Worm (Caenorhabditis elegans) whole organism, late embryonic: ENCODE results near the gene F46F5.15.

ENCODE experiments used
- C08G9.2 ChIP-seq: sonication (generic microtip); optimal IDR thresholded peaks from 2 replicates; lab custom pipeline; 2016; ENCODE audit warnings: mild to moderate bottlenecking, missing genetic modification characterization, moderate library complexity, missing compliant biosample characterization
- C38D4.7 ChIP-seq: fragments of 200-800 bp; sonication (Bioruptor generic); optimal IDR thresholded peaks from 2 replicates; lab custom pipeline; 2018; ENCODE audit warnings: mild to moderate bottlenecking, missing genetic modification characterization, moderate library complexity, missing compliant biosample characterization
- K02D7.2 ChIP-seq: sonication (generic microtip); optimal IDR thresholded peaks from 2 replicates; lab custom pipeline; 2017; ENCODE audit warnings: mild to moderate bottlenecking, missing genetic modification characterization, missing compliant biosample characterization
- T23F11.4 ChIP-seq: fragments of 200-800 bp; sonication (Bioruptor generic); optimal IDR thresholded peaks from 2 replicates; lab custom pipeline; 2018; ENCODE audit warnings: mild to moderate bottlenecking, missing genetic modification characterization, missing compliant biosample characterization
- Y22D7AL.16 ChIP-seq: sonication (generic microtip); optimal IDR thresholded peaks from 2 replicates; lab custom pipeline; 2016; ENCODE audit warnings: missing genetic modification characterization, missing compliant biosample characterization
- ama-1 ChIP-seq: fragments of 150-350 bp; optimal IDR thresholded peaks from 2 replicates; lab custom pipeline; 2014
- ceh-18 ChIP-seq: sonication (generic microtip); optimal IDR thresholded peaks from 2 replicates; lab custom pipeline; 2016; ENCODE audit warnings: missing genetic modification characterization, missing compliant biosample characterization
- ceh-2 ChIP-seq: sonication (generic microtip); optimal IDR thresholded peaks from 2 replicates; lab custom pipeline; 2016; ENCODE audit warnings: missing genotype, missing genetic modification characterization, missing compliant biosample characterization
- ceh-22 ChIP-seq: sonication (generic microtip); optimal IDR thresholded peaks from 2 replicates; lab custom pipeline; 2017; ENCODE audit warnings: missing biosample characterization, missing genetic modification characterization
- ceh-24 ChIP-seq: sonication (generic microtip); optimal IDR thresholded peaks from 2 replicates; lab custom pipeline; 2016; ENCODE audit warnings: mild to moderate bottlenecking, missing genetic modification characterization, missing compliant biosample characterization
- ceh-30 ChIP-seq: fragments of 150-350 bp; optimal IDR thresholded peaks from 2 replicates; lab custom pipeline; 2014; ENCODE audit warnings: missing biosample characterization, missing genetic modification characterization
- ceh-31 ChIP-seq: sonication (generic microtip); optimal IDR thresholded peaks from 2 replicates; lab custom pipeline; 2016; ENCODE audit warnings: missing genetic modification characterization, missing compliant biosample characterization
- ceh-45 ChIP-seq: fragments of 200-800 bp; sonication (Bioruptor generic); IDR thresholded peaks from 2 replicates; pipeline ENCODE4 v1.3.6; 2022; ENCODE audit warnings: missing genetic modification reagents, missing genetic modification characterization, missing compliant biosample characterization
- ceh-48 ChIP-seq: sonication (generic microtip); optimal IDR thresholded peaks from 2 replicates; lab custom pipeline; 2016; ENCODE audit warnings: missing genetic modification characterization, inconsistent platforms, missing compliant biosample characterization
- ceh-6 ChIP-seq: fragments of 200-800 bp; sonication (Bioruptor generic); optimal IDR thresholded peaks from 2 replicates; lab custom pipeline; 2018; ENCODE audit warnings: mild to moderate bottlenecking, missing genetic modification characterization, missing compliant biosample characterization
- ceh-9 ChIP-seq: sonication (generic microtip); optimal IDR thresholded peaks from 2 replicates; lab custom pipeline; 2016; ENCODE audit warnings: mild to moderate bottlenecking, missing genetic modification characterization, inconsistent platforms, missing compliant biosample characterization
- che-1 ChIP-seq: sonication (generic microtip); optimal IDR thresholded peaks from 2 replicates; lab custom pipeline; 2016; ENCODE audit warnings: mild to moderate bottlenecking, missing genetic modification characterization, missing compliant biosample characterization
- dmd-4 ChIP-seq: sonication (generic microtip); optimal IDR thresholded peaks from 2 replicates; lab custom pipeline; 2016; ENCODE audit warnings: borderline replicate concordance, missing genetic modification characterization, missing compliant biosample characterization
- dve-1 ChIP-seq: sonication (generic microtip); optimal IDR thresholded peaks from 2 replicates; lab custom pipeline; 2017; ENCODE audit warnings: antibody characterized with exemption, mild to moderate bottlenecking, missing genetic modification characterization, missing compliant biosample characterization
- elt-2 ChIP-seq: sonication (generic microtip); optimal IDR thresholded peaks from 2 replicates; lab custom pipeline; 2016; ENCODE audit warnings: missing genetic modification reagents, missing genetic modification characterization, missing compliant biosample characterization
- elt-4 ChIP-seq: sonication (generic microtip); optimal IDR thresholded peaks from 2 replicates; lab custom pipeline; 2016; ENCODE audit warnings: missing genetic modification characterization, missing compliant biosample characterization
- ets-4 ChIP-seq: sonication (generic microtip); optimal IDR thresholded peaks from 2 replicates; lab custom pipeline; 2016; ENCODE audit warnings: missing genetic modification characterization, missing compliant biosample characterization
- fax-1 ChIP-seq: sonication (generic microtip); optimal IDR thresholded peaks from 2 replicates; lab custom pipeline; 2016; ENCODE audit warnings: missing genotype, missing genetic modification characterization, missing compliant biosample characterization
- hlh-13 ChIP-seq: fragments of 200-800 bp; sonication (Bioruptor generic); optimal IDR thresholded peaks from 2 replicates; lab custom pipeline; 2018; ENCODE audit warnings: mild to moderate bottlenecking, missing genetic modification characterization, missing compliant biosample characterization
- hlh-30 ChIP-seq: sonication (generic microtip); optimal IDR thresholded peaks from 2 replicates; lab custom pipeline; 2017; ENCODE audit warnings: antibody characterized with exemption, missing genetic modification characterization, missing compliant biosample characterization; ENCODE audit not compliant: insufficient read depth
- hlh-6 ChIP-seq: sonication (generic microtip); optimal IDR thresholded peaks from 2 replicates; lab custom pipeline; 2016; ENCODE audit warnings: missing genotype, missing genetic modification characterization, missing compliant biosample characterization
- hlh-8 ChIP-seq: sonication (generic microtip); optimal IDR thresholded peaks from 2 replicates; lab custom pipeline; 2016; ENCODE audit warnings: missing genotype, missing genetic modification characterization, missing compliant biosample characterization
- lim-6 ChIP-seq: sonication (generic microtip); optimal IDR thresholded peaks from 2 replicates; lab custom pipeline; 2016; ENCODE audit warnings: missing genetic modification characterization, missing compliant biosample characterization
- nfya-1 ChIP-seq: sonication (generic microtip); optimal IDR thresholded peaks from 2 replicates; lab custom pipeline; 2017; ENCODE audit warnings: missing genetic modification characterization, mild to moderate bottlenecking, missing compliant biosample characterization, antibody characterized with exemption, moderate library complexity
- nhr-232 ChIP-seq: sonication (generic microtip); optimal IDR thresholded peaks from 2 replicates; lab custom pipeline; 2016; ENCODE audit warnings: missing genetic modification characterization, missing compliant biosample characterization
- npax-4 ChIP-seq: sonication (generic microtip); optimal IDR thresholded peaks from 2 replicates; lab custom pipeline; 2016; ENCODE audit warnings: missing genetic modification characterization, missing compliant biosample characterization
- pat-9 ChIP-seq: fragments of 200-800 bp; sonication (Bioruptor generic); optimal IDR thresholded peaks from 2 replicates; lab custom pipeline; 2018; ENCODE audit warnings: mild to moderate bottlenecking, missing genetic modification characterization, moderate library complexity, missing compliant biosample characterization
- pax-1 ChIP-seq: fragments of 150-350 bp; optimal IDR thresholded peaks from 2 replicates; lab custom pipeline; 2014; ENCODE audit warnings: missing biosample characterization, missing genetic modification characterization
- pha-2 ChIP-seq: sonication (generic microtip); optimal IDR thresholded peaks from 2 replicates; lab custom pipeline; 2017; ENCODE audit warnings: mild to moderate bottlenecking, missing genetic modification characterization, missing compliant biosample characterization
- pros-1 ChIP-seq: fragments of 150-350 bp; optimal IDR thresholded peaks from 2 replicates; lab custom pipeline; 2014; ENCODE audit warnings: missing biosample characterization, missing genetic modification reagents, missing genetic modification characterization
- ref-2 ChIP-seq: sonication (generic microtip); optimal IDR thresholded peaks from 2 replicates; lab custom pipeline; 2016; ENCODE audit warnings: missing genetic modification characterization, missing compliant biosample characterization
- rnt-1 ChIP-seq: sonication (generic microtip); optimal IDR thresholded peaks from 2 replicates; lab custom pipeline; 2016; ENCODE audit warnings: missing genetic modification characterization, missing compliant biosample characterization
- sdc-2 ChIP-seq: sonication (generic microtip); optimal IDR thresholded peaks from 2 replicates; lab custom pipeline; 2016; ENCODE audit warnings: missing genotype, missing genetic modification characterization, missing compliant biosample characterization
- sox-4 ChIP-seq: sonication (generic microtip); optimal IDR thresholded peaks from 2 replicates; lab custom pipeline; 2017; ENCODE audit warnings: mild to moderate bottlenecking, missing genetic modification characterization, inconsistent platforms, missing compliant biosample characterization
- syd-9 ChIP-seq: sonication (generic microtip); optimal IDR thresholded peaks from 2 replicates; lab custom pipeline; 2016; ENCODE audit warnings: mild to moderate bottlenecking, missing genetic modification characterization, moderate library complexity, missing compliant biosample characterization
- tbx-2 ChIP-seq: sonication (generic microtip); optimal IDR thresholded peaks from 2 replicates; lab custom pipeline; 2016; ENCODE audit warnings: missing genetic modification characterization, missing compliant biosample characterization
- tbx-7 ChIP-seq: sonication (generic microtip); optimal IDR thresholded peaks from 2 replicates; lab custom pipeline; 2016; ENCODE audit warnings: missing genotype, missing genetic modification characterization, missing compliant biosample characterization
- ttx-3 ChIP-seq: sonication (generic microtip); optimal IDR thresholded peaks from 2 replicates; lab custom pipeline; 2016; ENCODE audit warnings: missing genetic modification reagents, missing genetic modification characterization, missing compliant biosample characterization
- unc-42 ChIP-seq: sonication (generic microtip); optimal IDR thresholded peaks from 2 replicates; lab custom pipeline; 2016; ENCODE audit warnings: missing genotype, missing genetic modification characterization, missing compliant biosample characterization
- ztf-16 ChIP-seq: sonication (generic microtip); optimal IDR thresholded peaks from 2 replicates; lab custom pipeline; 2017; ENCODE audit warnings: missing genetic modification characterization, missing compliant biosample characterization

The F46F5.15 gene

DNA sequence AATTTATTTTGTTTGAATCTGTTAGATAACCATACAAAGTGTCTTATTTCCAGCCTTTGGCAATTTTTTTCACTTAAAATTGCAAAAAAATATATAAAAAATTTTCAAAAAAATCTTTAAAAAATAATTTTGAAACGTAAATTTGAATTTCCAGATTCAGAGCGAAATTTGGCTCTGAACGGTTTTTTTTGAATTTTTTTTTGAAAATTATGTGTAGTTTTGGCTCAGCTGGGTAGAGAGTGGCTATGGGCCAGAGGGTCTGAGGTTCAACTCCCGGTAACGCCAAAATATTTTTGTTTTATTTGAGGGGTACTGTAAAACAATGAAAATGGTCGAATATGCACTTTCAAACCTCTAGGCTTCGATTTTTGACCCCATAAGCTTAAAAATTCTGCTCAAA lies 34.8 kb upstream of the F46F5.15 start:
- TF ChIP-seq pros-1 (tag; lab: Kevin White, UChicago) (no peak), elt-2 (no peak), ceh-22 (tag; lab: Kevin White, UChicago) (no peak), sox-4 (tag; lab: Kevin White, UChicago) (no peak), K02D7.2 (no peak), dve-1 (tag; lab: Kevin White, UChicago) (no peak), ceh-30 (tag; lab: Kevin White, UChicago) (no peak), ets-4 (tag; lab: Kevin White, UChicago) (no peak), unc-42 (no peak), tbx-2 (tag; lab: Kevin White, UChicago) (no peak), che-1 (tag; lab: Kevin White, UChicago) (no peak), sdc-2 (no peak), ceh-24 (tag; lab: Kevin White, UChicago) (no peak), nhr-232 (no peak), npax-4 (no peak), ref-2 (tag; lab: Kevin White, UChicago) (no peak), dmd-4 (tag; lab: Kevin White, UChicago) (no peak)

DNA sequence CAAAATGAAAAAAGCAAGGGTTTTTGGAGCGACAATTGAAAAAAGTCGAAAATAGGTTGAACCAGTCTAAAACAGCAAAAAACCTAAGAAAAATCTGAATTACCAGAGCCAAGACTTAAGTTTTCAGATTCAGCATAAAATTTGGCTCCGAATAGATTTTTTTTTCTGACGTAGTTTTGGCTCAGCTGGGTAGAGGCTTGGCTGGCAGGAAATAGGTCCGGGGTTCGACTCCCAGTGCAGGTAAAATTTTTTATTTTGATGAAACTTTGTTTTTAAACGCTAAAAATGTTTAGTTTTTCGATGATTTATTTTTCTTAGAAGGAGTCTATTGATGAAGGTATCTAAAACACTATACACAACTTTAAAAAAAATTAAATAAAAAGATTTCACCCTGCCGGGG lies 33.3 kb upstream of the F46F5.15 start:
- TF ChIP-seq C08G9.2 (tag; lab: Kevin White, UChicago) (no peak), T23F11.4 (GFP tag; lab: Kevin White, UChicago) (no peak), hlh-13 (GFP tag; lab: Kevin White, UChicago) (no peak), C38D4.7 (GFP tag; lab: Kevin White, UChicago) (no peak), pax-1 (no peak), che-1 (tag; lab: Kevin White, UChicago) (no peak), tbx-7 (tag; lab: Kevin White, UChicago) (no peak), fax-1 (tag; lab: Kevin White, UChicago) (no peak), lim-6 (tag; lab: Kevin White, UChicago) (no peak), pat-9 (tag; lab: Kevin White, UChicago) (no peak), ref-2 (tag; lab: Kevin White, UChicago) (no peak), pros-1 (tag; lab: Kevin White, UChicago) (no peak), elt-4 (tag; lab: Kevin White, UChicago) (no peak), hlh-30 (no peak), ceh-2 (tag; lab: Kevin White, UChicago) (no peak), hlh-8 (tag; lab: Kevin White, UChicago) (no peak), ceh-30 (tag; lab: Kevin White, UChicago) (no peak), ceh-9 (tag; lab: Kevin White, UChicago) (no peak), rnt-1 (no peak)

ce11 chrII:756161-756560 lies 32.1 kb upstream of the F46F5.15 start:
- TF ChIP-seq ceh-45 (GFP tag; lab: Robert Waterston, UW), result no peak
- TF ChIP-seq tbx-7 (tag; lab: Kevin White, UChicago), result no peak
- no peak for TF ChIP-seq T23F11.4 (GFP tag; lab: Kevin White, UChicago)
- TF ChIP-seq ceh-2 (tag; lab: Kevin White, UChicago), result no peak
- TF ChIP-seq ceh-48 (tag; lab: Kevin White, UChicago), result peak; percentile 16
- TF ChIP-seq ceh-30 (tag; lab: Kevin White, UChicago), result no peak
- TF ChIP-seq ttx-3 (tag; lab: Kevin White, UChicago), result no peak

DNA sequence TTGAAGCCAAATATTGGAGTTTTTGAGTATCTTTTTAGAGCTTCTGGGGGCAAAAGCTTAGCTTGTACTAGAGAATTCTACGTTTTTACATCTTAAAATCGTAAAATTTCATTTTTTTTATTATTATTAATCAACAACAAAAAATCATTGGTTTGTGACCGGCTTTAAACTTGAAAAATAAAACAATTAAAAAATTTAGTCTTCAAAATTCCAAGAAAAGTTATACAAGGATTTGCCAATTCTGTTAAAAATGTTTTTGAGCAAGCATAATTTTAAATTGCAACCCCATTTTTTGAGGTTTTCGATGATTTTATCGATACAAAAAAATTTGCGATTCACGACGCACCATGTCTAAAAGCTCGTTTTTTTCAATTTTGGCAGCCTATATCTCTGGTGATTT lies 31.0 kb upstream of the F46F5.15 start:
- no peak for TF ChIP-seq elt-4 (tag; lab: Kevin White, UChicago)
- TF ChIP-seq ceh-31, result no peak
- no peak for TF ChIP-seq lim-6 (tag; lab: Kevin White, UChicago)
- TF ChIP-seq ceh-18 (tag; lab: Kevin White, UChicago), result no peak
- no peak for TF ChIP-seq ceh-6 (GFP tag; lab: Kevin White, UChicago)
- TF ChIP-seq ceh-24 (tag; lab: Kevin White, UChicago), result no peak
- no peak for TF ChIP-seq hlh-8 (tag; lab: Kevin White, UChicago)
- TF ChIP-seq pha-2 (tag; lab: Kevin White, UChicago), result no peak
- TF ChIP-seq ama-1 (lab: Kevin White, UChicago), result no peak
- TF ChIP-seq ztf-16 (tag; lab: Kevin White, UChicago), result no peak
- TF ChIP-seq hlh-30, result no peak
- no peak for TF ChIP-seq T23F11.4 (GFP tag; lab: Kevin White, UChicago)
- TF ChIP-seq rnt-1, result no peak
- no peak for TF ChIP-seq ceh-30 (tag; lab: Kevin White, UChicago)
- TF ChIP-seq hlh-6, result no peak
- TF ChIP-seq nfya-1, result no peak
- TF ChIP-seq ceh-9 (tag; lab: Kevin White, UChicago), result no peak
- no peak for TF ChIP-seq syd-9
- no peak for TF ChIP-seq Y22D7AL.16 (tag; lab: Kevin White, UChicago)
